Fruit fly (Drosophila melanogaster) whole organism: ENCODE data around the gene CG32052.

Experiments
- CG8478 ChIP-seq: fragments of >200 bp; optimal IDR thresholded peaks from 2 replicates; lab custom pipeline; 2018; ENCODE audit warnings: inconsistent platforms
- Dll ChIP-seq: fragments of >200 bp; optimal IDR thresholded peaks from 2 replicates; lab custom pipeline; 2017
- EcR ChIP-seq, 2 experiments: fragments of >200 bp; optimal IDR thresholded peaks; 2 replicates each; lab custom pipeline; 2017; ENCODE audit warnings: missing biosample characterization in 2 of 2, missing genetic modification characterization in 2 of 2, missing genetic modification reagents in 2 of 2
- pan ChIP-seq: fragments of >200 bp; optimal IDR thresholded peaks from 2 replicates; lab custom pipeline; 2017
- psq ChIP-seq: fragments of >200 bp; optimal IDR thresholded peaks from 2 replicates; lab custom pipeline; 2017
- usp ChIP-seq: fragments of >200 bp; optimal IDR thresholded peaks from 2 replicates; lab custom pipeline; 2017; ENCODE audit warnings: missing biosample characterization, missing genetic modification characterization, mixed read lengths

CG32052 gene

dm6 chr3L:9845980-9846538, 59.2 kb downstream of the CG32052 start:
- TF ChIP-seq Dll (lab: Kevin White, UChicago) (no peak), EcR (GFP tag; optimal IDR thresholded peaks at IDR 0.05; lab: Kevin White, UChicago) (no peak), psq (lab: Kevin White, UChicago) (no peak), usp (GFP tag; lab: Kevin White, UChicago) (no peak), CG8478 (lab: Kevin White, UChicago) (no peak), pan (lab: Kevin White, UChicago) (no peak)

- TF ChIP-seq Dll (lab: Kevin White, UChicago) (no peak), pan (lab: Kevin White, UChicago) (no peak), EcR (GFP tag; optimal IDR thresholded peaks at IDR 0.05; lab: Kevin White, UChicago) (no peak), CG8478 (lab: Kevin White, UChicago) (no peak), usp (GFP tag; lab: Kevin White, UChicago) (no peak), psq (lab: Kevin White, UChicago) (no peak)
Observed at dm6 chr3L:9846577-9847342, 59.9 kb downstream of the CG32052 start.

dm6 chr3L:9847420-9847977, 60.7 kb downstream of the CG32052 start:
- TF ChIP-seq pan (lab: Kevin White, UChicago) (no peak), psq (lab: Kevin White, UChicago) (no peak), CG8478 (lab: Kevin White, UChicago) (no peak), EcR (GFP tag; optimal IDR thresholded peaks at IDR 0.05; lab: Kevin White, UChicago) (no peak), Dll (lab: Kevin White, UChicago) (no peak), usp (GFP tag; lab: Kevin White, UChicago) (no peak)

dm6 chr3L:9848744-9849143, 61.9 kb downstream of the CG32052 start:
- TF ChIP-seq Dll (lab: Kevin White, UChicago) (no peak), CG8478 (lab: Kevin White, UChicago) (no peak)

dm6 chr3L:9850114-9850513, 63.3 kb downstream of the CG32052 start:
- no peak for TF ChIP-seq psq (lab: Kevin White, UChicago)
- no peak for TF ChIP-seq usp (GFP tag; lab: Kevin White, UChicago)
- TF ChIP-seq EcR (GFP tag; optimal IDR thresholded peaks at IDR 0.05; lab: Kevin White, UChicago), result no peak
- TF ChIP-seq Dll (lab: Kevin White, UChicago), result no peak
- TF ChIP-seq pan (lab: Kevin White, UChicago), result no peak
- no peak for TF ChIP-seq CG8478 (lab: Kevin White, UChicago)

dm6 chr3L:9851000-9851671, 64.3 kb downstream of the CG32052 start:
- TF ChIP-seq EcR (GFP tag; optimal IDR thresholded peaks at IDR 0.05; lab: Kevin White, UChicago) (no peak), CG8478 (lab: Kevin White, UChicago) (no peak), pan (lab: Kevin White, UChicago) (no peak), usp (GFP tag; lab: Kevin White, UChicago) (no peak), Dll (lab: Kevin White, UChicago) (no peak), psq (lab: Kevin White, UChicago) (no peak)

dm6 chr3L:9853140-9853746, 66.4 kb downstream of the CG32052 start:
- no peak for TF ChIP-seq pan (lab: Kevin White, UChicago)
- no peak for TF ChIP-seq EcR (GFP tag; optimal IDR thresholded peaks at IDR 0.05; lab: Kevin White, UChicago)
- no peak for TF ChIP-seq usp (GFP tag; lab: Kevin White, UChicago)

dm6 chr3L:9853895-9854470, 67.1 kb downstream of the CG32052 start:
- TF ChIP-seq CG8478 (lab: Kevin White, UChicago), result peak; percentile 63
- no peak for TF ChIP-seq Dll (lab: Kevin White, UChicago)

dm6 chr3L:9854583-9855519, 68.0 kb downstream of the CG32052 start, which contains the start of gene RasGAP1:
Gene RasGAP1 (minus strand): TSS chr3L:9855285.
- peak; percentile 37 for TF ChIP-seq CG8478 (lab: Kevin White, UChicago)
- TF ChIP-seq pan (lab: Kevin White, UChicago), result no peak

dm6 chr3L:9855784-9856426, 69.1 kb downstream of the CG32052 start:
- no peak for TF ChIP-seq usp (GFP tag; lab: Kevin White, UChicago)
- no peak for TF ChIP-seq CG8478 (lab: Kevin White, UChicago)
- no peak for TF ChIP-seq Dll (lab: Kevin White, UChicago)
- TF ChIP-seq psq (lab: Kevin White, UChicago), result no peak
- no peak for TF ChIP-seq pan (lab: Kevin White, UChicago)
- no peak for TF ChIP-seq EcR (GFP tag; optimal IDR thresholded peaks at IDR 0.05; lab: Kevin White, UChicago)
